Fruit fly (Drosophila melanogaster) whole organism, adult: ENCODE results near the gene CG34125.
A peak's percentile ranks its signal among the peaks of the same experiment; 100 is the strongest.

ENCODE experiments used
- CG11617 ChIP-seq: fragments of 200-800 bp; sonication (Bioruptor generic); optimal IDR thresholded peaks from 2 replicates; lab custom pipeline; 2017; ENCODE audit warnings: mild to moderate bottlenecking, missing biosample characterization, missing genetic modification reagents, missing genetic modification characterization
- CG12768 ChIP-seq: fragments of 200-800 bp; sonication (Bioruptor generic); optimal IDR thresholded peaks from 2 replicates; lab custom pipeline; 2017; ENCODE audit warnings: missing biosample characterization, missing genetic modification characterization, mild to moderate bottlenecking, moderate library complexity, missing genetic modification reagents
- CG14711 ChIP-seq: fragments of 200-800 bp; sonication (Bioruptor generic); optimal IDR thresholded peaks from 2 replicates; lab custom pipeline; 2018; ENCODE audit warnings: missing biosample characterization, mild to moderate bottlenecking, missing genetic modification characterization, moderate library complexity
- CG33017 ChIP-seq: fragments of 200-800 bp; sonication (Bioruptor generic); optimal IDR thresholded peaks from 2 replicates; lab custom pipeline; 2018; ENCODE audit warnings: missing biosample characterization, mild to moderate bottlenecking, missing genetic modification characterization, moderate library complexity
- CG7045 ChIP-seq: fragments of 200-800 bp; sonication (Bioruptor generic); optimal IDR thresholded peaks from 2 replicates; lab custom pipeline; 2017; ENCODE audit warnings: missing biosample characterization, mild to moderate bottlenecking, missing genetic modification characterization
- CG7101 ChIP-seq: fragments of 200-800 bp; sonication (Bioruptor generic); optimal IDR thresholded peaks from 2 replicates; lab custom pipeline; 2018; ENCODE audit warnings: missing biosample characterization, mild to moderate bottlenecking, missing genetic modification characterization, moderate library complexity
- bab1 ChIP-seq: fragments of 200-800 bp; sonication (Bioruptor generic); optimal IDR thresholded peaks from 3 replicates; lab custom pipeline; 2019; ENCODE audit warnings: missing biosample characterization, mild to moderate bottlenecking, missing genetic modification characterization, moderate library complexity
- cic ChIP-seq: fragments of 200-800 bp; sonication (Bioruptor generic); optimal IDR thresholded peaks from 2 replicates; lab custom pipeline; 2017; ENCODE audit warnings: missing biosample characterization, mild to moderate bottlenecking, missing genetic modification characterization, moderate library complexity
- kay ChIP-seq: fragments of 200-800 bp; sonication (Bioruptor generic); peaks from one replicate; lab custom pipeline; 2016; ENCODE audit warnings: missing biosample characterization, missing genetic modification characterization, borderline replicate concordance
- ovo ChIP-seq: fragments of 200-800 bp; sonication (Bioruptor generic); optimal IDR thresholded peaks from 2 replicates; lab custom pipeline; 2016; ENCODE audit warnings: missing biosample characterization, missing genetic modification characterization
- pad ChIP-seq: fragments of 200-800 bp; sonication (Bioruptor generic); optimal IDR thresholded peaks from 3 replicates; lab custom pipeline; 2017; ENCODE audit warnings: missing biosample characterization, missing genetic modification characterization, mild to moderate bottlenecking, moderate library complexity, missing genetic modification reagents
- tj ChIP-seq: fragments of 200-800 bp; sonication (Bioruptor generic); optimal IDR thresholded peaks from 3 replicates; lab custom pipeline; 2017; ENCODE audit warnings: missing biosample characterization, mild to moderate bottlenecking, missing genetic modification characterization, moderate library complexity
- toe ChIP-seq: fragments of 200-800 bp; sonication (Bioruptor generic); optimal IDR thresholded peaks from 2 replicates; lab custom pipeline; 2016; ENCODE audit warnings: missing biosample characterization, missing genetic modification characterization

DNA sequence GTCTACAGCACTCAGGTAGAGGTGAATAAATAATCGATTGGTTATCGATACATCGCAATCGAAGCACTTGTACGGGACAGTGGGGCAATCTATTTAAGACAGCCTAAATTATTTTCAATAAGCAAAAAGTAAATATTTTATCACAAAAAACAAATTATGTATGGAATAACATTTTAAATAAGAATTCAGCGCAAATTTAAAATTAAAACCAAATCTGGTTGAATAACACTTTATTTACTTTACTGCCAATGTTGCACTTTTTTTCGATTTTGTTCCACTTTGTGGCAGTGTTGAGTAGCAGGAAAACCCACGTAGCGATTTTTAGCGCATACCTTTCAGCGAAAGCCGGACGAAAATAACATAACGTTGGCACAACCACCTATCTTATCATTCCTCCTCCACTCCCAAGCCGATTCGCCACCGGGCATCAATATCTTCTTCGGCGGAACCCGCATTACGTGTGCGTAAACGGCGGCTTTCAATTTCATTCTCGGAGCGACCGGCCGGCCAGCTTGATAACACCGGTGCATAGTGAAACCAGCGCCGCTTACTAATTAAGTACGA is 11.6 kb downstream of the CG34125 start, which contains the start of the genes Gmd and CG3792:
- TF ChIP-seq cic = peak; percentile 84
- TF ChIP-seq CG12768 (GFP tag; lab: Kevin White, UChicago) = peak; percentile 96
- no peak for TF ChIP-seq kay (GFP tag; lab: Kevin White, UChicago)
- peak; percentile 89 for TF ChIP-seq CG14711 (tag; lab: Kevin White, UChicago)
- peak; percentile 95 for TF ChIP-seq bab1 (GFP tag; lab: Kevin White, UChicago)
- TF ChIP-seq tj = peak; percentile 95
- TF ChIP-seq CG7101 = peak; percentile 93
- TF ChIP-seq toe (GFP tag; lab: Kevin White, UChicago) = no peak
- TF ChIP-seq CG33017 (tag; lab: Kevin White, UChicago) = peak; percentile 89
- TF ChIP-seq CG11617 (GFP tag; lab: Kevin White, UChicago) = peak; percentile 95
- peak; percentile 94 for TF ChIP-seq CG7045 (GFP tag; lab: Kevin White, UChicago)
- peak; percentile 86 for TF ChIP-seq pad (GFP tag; lab: Kevin White, UChicago)
- TF ChIP-seq ovo (GFP tag; lab: Kevin White, UChicago) = peak; percentile 83
